Worm (Caenorhabditis elegans) whole organism, mixed stage, embryonic: ENCODE results near the gene nhr-210.

Source experiments
- M03D4.4 ChIP-seq: sonication (generic microtip); optimal IDR thresholded peaks from 2 replicates; lab custom pipeline; 2017; ENCODE audit warnings: mild to moderate bottlenecking, missing genetic modification characterization, missing compliant biosample characterization
- bed-3 ChIP-seq: fragments of 200-800 bp; sonication (Bioruptor generic); optimal IDR thresholded peaks from 3 replicates; lab custom pipeline; 2018; ENCODE audit warnings: mild to moderate bottlenecking, missing genetic modification characterization, moderate library complexity, missing compliant biosample characterization
- blmp-1 ChIP-seq: fragments of 150-350 bp; optimal IDR thresholded peaks from 2 replicates; lab custom pipeline; 2014; ENCODE audit warnings: missing biosample characterization, missing genetic modification characterization
- ceh-39 ChIP-seq: fragments of 150-350 bp; optimal IDR thresholded peaks from 2 replicates; lab custom pipeline; 2014; ENCODE audit warnings: missing biosample characterization, missing genetic modification characterization
- ceh-43 ChIP-seq: fragments of 200-800 bp; sonication (Bioruptor generic); optimal IDR thresholded peaks from 2 replicates; lab custom pipeline; 2018; ENCODE audit warnings: mild to moderate bottlenecking, missing genetic modification characterization, moderate library complexity, missing compliant biosample characterization
- ceh-83 ChIP-seq: fragments of 200-800 bp; sonication (Bioruptor generic); optimal IDR thresholded peaks from 2 replicates; lab custom pipeline; 2018; ENCODE audit warnings: mild to moderate bottlenecking, missing genetic modification characterization, missing compliant biosample characterization
- cnd-1 ChIP-seq: fragments of 200-800 bp; sonication (Bioruptor generic); optimal IDR thresholded peaks from 2 replicates; lab custom pipeline; 2018; ENCODE audit warnings: mild to moderate bottlenecking, missing genetic modification characterization, missing compliant biosample characterization
- drap-1 ChIP-seq: fragments of 200-800 bp; sonication (Bioruptor generic); optimal IDR thresholded peaks from 3 replicates; lab custom pipeline; 2018; ENCODE audit warnings: mild to moderate bottlenecking, missing genetic modification characterization, missing compliant biosample characterization
- elt-1 ChIP-seq: sonication (generic microtip); optimal IDR thresholded peaks from 2 replicates; lab custom pipeline; 2017; ENCODE audit warnings: missing genetic modification characterization, mild to moderate bottlenecking, missing compliant biosample characterization, antibody characterized with exemption, moderate library complexity, borderline replicate concordance; ENCODE audit not compliant: insufficient read depth
- elt-3 ChIP-seq: fragments of 150-350 bp; optimal IDR thresholded peaks from 2 replicates; lab custom pipeline; 2014; ENCODE audit warnings: missing biosample characterization, missing genetic modification characterization
- ham-2 ChIP-seq: fragments of 200-800 bp; sonication (Bioruptor generic); optimal IDR thresholded peaks from 2 replicates; lab custom pipeline; 2018; ENCODE audit warnings: mild to moderate bottlenecking, missing genetic modification characterization, missing compliant biosample characterization
- lin-13 ChIP-seq: fragments of 150-350 bp; optimal IDR thresholded peaks from 2 replicates; lab custom pipeline; 2014; ENCODE audit warnings: missing biosample characterization, missing genetic modification characterization
- lin-32 ChIP-seq: fragments of 200-800 bp; sonication (Bioruptor generic); optimal IDR thresholded peaks from 2 replicates; lab custom pipeline; 2018; ENCODE audit warnings: mild to moderate bottlenecking, missing genetic modification characterization, missing compliant biosample characterization
- lsy-2 ChIP-seq: fragments of 150-350 bp; optimal IDR thresholded peaks from 2 replicates; lab custom pipeline; 2014; ENCODE audit warnings: missing biosample characterization, missing genetic modification characterization
- mab-5 ChIP-seq: fragments of 150-350 bp; optimal IDR thresholded peaks from 2 replicates; lab custom pipeline; 2014; ENCODE audit warnings: missing biosample characterization, missing genetic modification characterization
- mep-1 ChIP-seq: fragments of 150-350 bp; optimal IDR thresholded peaks from 2 replicates; lab custom pipeline; 2017; ENCODE audit warnings: missing biosample characterization, missing genetic modification reagents, missing genetic modification characterization, inconsistent platforms
- mls-2 ChIP-seq: sonication (generic microtip); optimal IDR thresholded peaks from 2 replicates; lab custom pipeline; 2016; ENCODE audit warnings: mild to moderate bottlenecking, missing genetic modification characterization, moderate library complexity, missing compliant biosample characterization
- nhr-12 ChIP-seq: fragments of 150-350 bp; optimal IDR thresholded peaks from 2 replicates; lab custom pipeline; 2014; ENCODE audit warnings: missing biosample characterization, missing genetic modification characterization
- nhr-2 ChIP-seq: fragments of 150-350 bp; optimal IDR thresholded peaks from 2 replicates; lab custom pipeline; 2014; ENCODE audit warnings: missing biosample characterization, missing genetic modification characterization
- nhr-237 ChIP-seq: fragments of 150-350 bp; optimal IDR thresholded peaks from 2 replicates; lab custom pipeline; 2014; ENCODE audit warnings: missing biosample characterization, missing genetic modification characterization
- nhr-28 ChIP-seq: fragments of 150-350 bp; optimal IDR thresholded peaks from 2 replicates; lab custom pipeline; 2014; ENCODE audit warnings: missing biosample characterization, missing genetic modification characterization
- sem-2 ChIP-seq: fragments of 200-800 bp; sonication (Bioruptor generic); optimal IDR thresholded peaks from 2 replicates; lab custom pipeline; 2018; ENCODE audit warnings: mild to moderate bottlenecking, missing genetic modification characterization, missing compliant biosample characterization
- snpc-4 ChIP-seq: fragments of 150-350 bp; optimal IDR thresholded peaks from 2 replicates; lab custom pipeline; 2014; ENCODE audit warnings: missing biosample characterization, missing genetic modification characterization
- tbx-8 ChIP-seq: fragments of 200-800 bp; sonication (Bioruptor generic); optimal IDR thresholded peaks from 2 replicates; lab custom pipeline; 2018; ENCODE audit warnings: mild to moderate bottlenecking, missing genetic modification characterization, moderate library complexity, missing compliant biosample characterization
- unc-120 ChIP-seq: sonication (generic microtip); optimal IDR thresholded peaks from 2 replicates; lab custom pipeline; 2017; ENCODE audit warnings: missing genetic modification characterization, missing compliant biosample characterization; ENCODE audit not compliant: poor library complexity, severe bottlenecking
- unc-39 ChIP-seq: fragments of 150-350 bp; optimal IDR thresholded peaks from 2 replicates; lab custom pipeline; 2014; ENCODE audit warnings: missing biosample characterization, missing genetic modification characterization
- unc-62 ChIP-seq: fragments of 150-350 bp; optimal IDR thresholded peaks from 2 replicates; lab custom pipeline; 2014; ENCODE audit warnings: missing biosample characterization, missing genetic modification reagents, missing genetic modification characterization
- zip-8 ChIP-seq: fragments of 150-350 bp; optimal IDR thresholded peaks from 2 replicates; lab custom pipeline; 2014; ENCODE audit warnings: missing biosample characterization, missing genetic modification characterization

The nhr-210 gene

DNA sequence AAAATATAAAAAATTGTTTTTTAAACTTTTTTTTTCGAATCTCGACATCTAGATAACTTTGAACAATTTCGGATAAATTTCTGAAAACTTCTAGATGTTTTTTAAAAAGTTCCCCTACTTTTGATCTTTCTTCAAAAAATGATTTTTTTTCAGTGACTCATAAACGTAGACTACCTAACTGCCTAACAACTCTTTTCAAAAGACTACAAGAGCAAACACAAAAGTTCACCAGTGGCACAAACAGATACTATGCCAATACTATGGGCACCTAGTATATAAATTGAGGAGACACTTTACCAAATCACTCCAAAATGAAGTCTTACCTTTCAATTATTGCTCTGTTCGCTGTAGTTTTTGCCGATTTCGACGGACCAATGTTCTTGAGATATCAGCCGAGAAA is 15.6 kb downstream of the nhr-210 start, which contains the start of gene srlf-35:
TSS of gene srlf-35 (plus strand) at position 301 of the 400 bp plus-strand sequence.
- no peak for TF ChIP-seq elt-1 (tag; lab: Kevin White, UChicago)
- TF ChIP-seq elt-3 (tag; lab: Kevin White, UChicago): no peak
- TF ChIP-seq mab-5: no peak
- no peak for TF ChIP-seq unc-62
- TF ChIP-seq ceh-83 (GFP tag; lab: Kevin White, UChicago): no peak
- TF ChIP-seq ceh-43 (GFP tag; lab: Kevin White, UChicago): no peak
- no peak for TF ChIP-seq mls-2
- TF ChIP-seq nhr-2 (tag; lab: Kevin White, UChicago): no peak
- no peak for TF ChIP-seq zip-8 (tag; lab: Kevin White, UChicago)
- no peak for TF ChIP-seq lin-13
- TF ChIP-seq nhr-237 (tag; lab: Kevin White, UChicago): no peak
- TF ChIP-seq mep-1 (tag; lab: Kevin White, UChicago): no peak
- no peak for TF ChIP-seq lsy-2 (tag; lab: Kevin White, UChicago)
- TF ChIP-seq drap-1 (GFP tag; lab: Kevin White, UChicago): no peak
- no peak for TF ChIP-seq ceh-39 (tag; lab: Kevin White, UChicago)
- TF ChIP-seq unc-39 (tag; lab: Kevin White, UChicago): no peak

ce11 chrV:502803-503273 is 16.5 kb downstream of the nhr-210 start, which contains the start of gene T01G6.10:
Gene T01G6.10, minus strand, starts transcription at chrV:503223.
- TF ChIP-seq M03D4.4 (tag; lab: Kevin White, UChicago) (no peak), mep-1 (tag; lab: Kevin White, UChicago) (no peak), nhr-12 (tag; lab: Kevin White, UChicago) (no peak), snpc-4 (no peak), ham-2 (GFP tag; lab: Kevin White, UChicago) (no peak), nhr-2 (tag; lab: Kevin White, UChicago) (no peak), zip-8 (tag; lab: Kevin White, UChicago) (no peak), lin-13 (no peak), nhr-28 (tag; lab: Kevin White, UChicago) (no peak), mab-5 (no peak), mls-2 (no peak)

DNA sequence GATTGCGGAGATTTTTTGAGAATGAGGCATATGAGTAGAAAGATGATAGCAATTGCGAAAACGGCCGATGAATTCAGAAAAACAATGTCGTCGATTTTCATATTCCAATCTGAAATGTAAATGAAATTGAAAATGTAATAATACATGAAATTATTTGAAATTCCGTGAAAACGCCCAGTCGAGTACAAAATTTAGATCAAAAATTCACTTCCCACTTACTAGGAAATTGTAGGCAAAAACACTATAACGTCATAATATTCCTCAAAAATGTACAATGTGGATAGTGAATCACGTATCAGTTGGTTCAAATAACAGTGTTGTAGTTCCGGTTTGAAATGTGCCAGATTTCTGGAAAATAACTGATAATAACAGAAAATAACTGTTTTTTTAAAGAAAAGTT is 18.1 kb downstream of the nhr-210 start, which contains the start of gene str-256:
TSS of gene str-256 (minus strand) at position 101 of the 400 bp plus-strand sequence.
- no peak for TF ChIP-seq cnd-1
- TF ChIP-seq zip-8 (tag; lab: Kevin White, UChicago): no peak
- no peak for TF ChIP-seq tbx-8 (GFP tag; lab: Kevin White, UChicago)
- no peak for TF ChIP-seq ceh-39 (tag; lab: Kevin White, UChicago)
- no peak for TF ChIP-seq lin-32 (GFP tag; lab: Kevin White, UChicago)
- TF ChIP-seq sem-2 (GFP tag; lab: Kevin White, UChicago): no peak
- no peak for TF ChIP-seq bed-3 (GFP tag; lab: Kevin White, UChicago)
- TF ChIP-seq elt-1 (tag; lab: Kevin White, UChicago): no peak

- TF ChIP-seq sem-2 (GFP tag; lab: Kevin White, UChicago): no peak
- no peak for TF ChIP-seq nhr-237 (tag; lab: Kevin White, UChicago)
- TF ChIP-seq mab-5: no peak
- TF ChIP-seq unc-120 (tag; lab: Kevin White, UChicago): no peak
- TF ChIP-seq bed-3 (GFP tag; lab: Kevin White, UChicago): no peak
- no peak for TF ChIP-seq mls-2
- TF ChIP-seq blmp-1: no peak
- TF ChIP-seq nhr-2 (tag; lab: Kevin White, UChicago): no peak
- no peak for TF ChIP-seq ceh-43 (GFP tag; lab: Kevin White, UChicago)
- no peak for TF ChIP-seq ham-2 (GFP tag; lab: Kevin White, UChicago)
- no peak for TF ChIP-seq nhr-12 (tag; lab: Kevin White, UChicago)
- TF ChIP-seq cnd-1: no peak
- TF ChIP-seq unc-39 (tag; lab: Kevin White, UChicago): no peak
- TF ChIP-seq mep-1 (tag; lab: Kevin White, UChicago): no peak
- TF ChIP-seq drap-1 (GFP tag; lab: Kevin White, UChicago): no peak
- no peak for TF ChIP-seq elt-3 (tag; lab: Kevin White, UChicago)
- TF ChIP-seq, all 35 proteins: peak for 0
Observed at ce11 chrV:500535-500934, 18.8 kb downstream of the nhr-210 start.

DNA sequence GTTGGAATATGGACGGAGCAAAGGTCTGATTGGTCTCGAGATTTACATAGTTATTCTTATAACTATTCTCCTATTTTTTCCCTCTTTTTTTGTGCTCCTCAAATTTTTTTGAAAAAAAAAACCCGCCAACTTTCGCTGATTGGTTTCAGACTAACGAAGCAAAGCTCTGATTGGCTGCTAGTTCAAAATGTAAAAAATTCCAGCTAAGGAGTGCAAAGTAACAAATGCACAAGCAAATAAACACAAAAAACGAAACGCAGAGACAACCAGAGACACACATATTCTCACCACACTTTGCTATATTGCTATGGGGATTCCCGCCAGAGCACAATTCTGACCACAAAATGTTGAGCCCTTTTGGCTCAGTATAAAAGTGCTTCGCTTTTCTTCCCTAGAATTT is 21.9 kb downstream of the nhr-210 start, which contains the start of gene T01G6.1:
TSS of gene T01G6.1 (plus strand) at position 301 of the 400 bp plus-strand sequence.
- TF ChIP-seq M03D4.4 (tag; lab: Kevin White, UChicago) (no peak), elt-3 (tag; lab: Kevin White, UChicago) (no peak), tbx-8 (GFP tag; lab: Kevin White, UChicago) (no peak), unc-39 (tag; lab: Kevin White, UChicago) (no peak), sem-2 (GFP tag; lab: Kevin White, UChicago) (no peak), unc-120 (tag; lab: Kevin White, UChicago) (no peak), ceh-83 (GFP tag; lab: Kevin White, UChicago) (no peak), ham-2 (GFP tag; lab: Kevin White, UChicago) (no peak)
